Fruit fly (Drosophila melanogaster) whole organism, wandering third instar larva: ENCODE measurements around the gene CG34051.

ENCODE experiments used
- CG32264 ChIP-seq: fragments of 200-800 bp; sonication (Bioruptor generic); optimal IDR thresholded peaks from 2 replicates; lab custom pipeline; 2016; ENCODE audit warnings: missing biosample characterization, missing genetic modification characterization
- CG9705 ChIP-seq: fragments of 200-800 bp; sonication (Bioruptor generic); optimal IDR thresholded peaks from 2 replicates; lab custom pipeline; 2018; ENCODE audit warnings: missing biosample characterization, mild to moderate bottlenecking, missing genetic modification characterization
- CrebA ChIP-seq: fragments of 200-800 bp; sonication (Bioruptor generic); optimal IDR thresholded peaks from 2 replicates; lab custom pipeline; 2016; ENCODE audit warnings: missing biosample characterization, mild to moderate bottlenecking, missing genetic modification characterization, borderline replicate concordance
- Dfd ChIP-seq: fragments of >200 bp; optimal IDR thresholded peaks from 2 replicates; lab custom pipeline; 2017; ENCODE audit warnings: missing biosample characterization, missing genetic modification characterization
- Dif ChIP-seq: fragments of 200-275, 200-300 bp; sonication (Bioruptor generic); optimal IDR thresholded peaks from 2 replicates; lab custom pipeline; 2018; ENCODE audit warnings: missing biosample characterization, missing genetic modification characterization; ENCODE audit not compliant: partially characterized antibody
- GATAd ChIP-seq: sonication (Bioruptor generic); optimal IDR thresholded peaks from 2 replicates; lab custom pipeline; 2016; ENCODE audit warnings: missing biosample characterization, missing genetic modification characterization
- HLH106 ChIP-seq: fragments of 200-800 bp; optimal IDR thresholded peaks from 3 replicates; lab custom pipeline; 2019; ENCODE audit warnings: missing biosample characterization, mild to moderate bottlenecking, missing genetic modification characterization, moderate library complexity
- Hr83 ChIP-seq: fragments of 200-300 bp; sonication (Bioruptor generic); optimal IDR thresholded peaks from 2 replicates; lab custom pipeline; 2016; ENCODE audit warnings: missing biosample characterization, mild to moderate bottlenecking, missing genetic modification characterization, moderate library complexity; ENCODE audit not compliant: poor library complexity, severe bottlenecking
- Jra ChIP-seq: sonication (Bioruptor generic); optimal IDR thresholded peaks from 2 replicates; lab custom pipeline; 2016; ENCODE audit warnings: missing biosample characterization, missing genetic modification characterization
- Mio ChIP-seq: sonication (Bioruptor generic); optimal IDR thresholded peaks from 2 replicates; lab custom pipeline; 2016; ENCODE audit warnings: missing biosample characterization, missing genetic modification characterization
- Myc ChIP-seq: fragments of >200 bp; optimal IDR thresholded peaks from 2 replicates; lab custom pipeline; 2017
- N ChIP-seq: fragments of >200 bp; optimal IDR thresholded peaks from 2 replicates; lab custom pipeline; 2018; ENCODE audit warnings: missing biosample characterization, missing external identifiers, missing genetic modification characterization
- Rel ChIP-seq, 2 experiments: fragments of 200-800 bp; sonication (Bioruptor generic) in 1 of 2; optimal IDR thresholded peaks; 2 replicates in 1 of 2; 3 replicates in 1 of 2; lab custom pipeline; 2016 to 2019; ENCODE audit warnings: mild to moderate bottlenecking in 2 of 2, missing biosample characterization in 2 of 2, missing genetic modification characterization in 2 of 2, moderate library complexity in 1 of 2
- Sp1 ChIP-seq: fragments of 200-800 bp; sonication (Bioruptor generic); optimal IDR thresholded peaks from 3 replicates; lab custom pipeline; 2019; ENCODE audit warnings: missing biosample characterization, mild to moderate bottlenecking, missing genetic modification characterization, moderate library complexity
- Vsx2 ChIP-seq: fragments of 200-300, 225-300 bp; sonication (Bioruptor generic); optimal IDR thresholded peaks from 2 replicates; lab custom pipeline; 2018; ENCODE audit warnings: missing biosample characterization, missing genetic modification characterization; ENCODE audit not compliant: partially characterized antibody
- br ChIP-seq: fragments of 200-800 bp; sonication (Bioruptor generic); optimal IDR thresholded peaks from 2 replicates; lab custom pipeline; 2016; ENCODE audit warnings: missing biosample characterization, missing genetic modification characterization
- brk ChIP-seq: fragments of 200-800 bp; sonication (Bioruptor generic); optimal IDR thresholded peaks from 2 replicates; lab custom pipeline; 2016; ENCODE audit warnings: missing biosample characterization, mild to moderate bottlenecking, missing genetic modification characterization
- dmrt93B ChIP-seq: fragments of 200-800 bp; sonication (Bioruptor generic); optimal IDR thresholded peaks from 2 replicates; lab custom pipeline; 2018; ENCODE audit warnings: missing biosample characterization, mild to moderate bottlenecking, missing genetic modification characterization
- foxo ChIP-seq, 2 experiments: fragments of 200-800 bp; sonication (Bioruptor generic); optimal IDR thresholded peaks; 2 replicates in 1 of 2; 3 replicates in 1 of 2; lab custom pipeline; 2016 to 2017; ENCODE audit warnings: missing biosample characterization in 2 of 2, missing genetic modification characterization in 2 of 2
- h ChIP-seq: fragments of 200-800 bp; sonication (Bioruptor generic); optimal IDR thresholded peaks from 3 replicates; lab custom pipeline; 2016; ENCODE audit warnings: missing biosample characterization, mild to moderate bottlenecking, missing genetic modification characterization
- jim ChIP-seq: fragments of 175-275, 200-325 bp; sonication (Bioruptor generic); optimal IDR thresholded peaks from 2 replicates; lab custom pipeline; 2016; ENCODE audit warnings: missing biosample characterization, mild to moderate bottlenecking, missing genetic modification characterization
- lola ChIP-seq: fragments of >200 bp; optimal IDR thresholded peaks from 2 replicates; lab custom pipeline; 2017; ENCODE audit warnings: missing biosample characterization, missing genetic modification characterization
- pan ChIP-seq: fragments of >200 bp; optimal IDR thresholded peaks from 2 replicates; lab custom pipeline; 2017
- psq ChIP-seq: fragments of 200-800 bp; sonication (Bioruptor generic); optimal IDR thresholded peaks from 3 replicates; lab custom pipeline; 2017; ENCODE audit warnings: missing biosample characterization, mild to moderate bottlenecking, missing genetic modification characterization, moderate library complexity
- rgr ChIP-seq: fragments of 200-800 bp; sonication (Bioruptor generic); optimal IDR thresholded peaks from 3 replicates; lab custom pipeline; 2016; ENCODE audit warnings: missing biosample characterization, mild to moderate bottlenecking, missing genetic modification characterization
- sage ChIP-seq: fragments of 200-800 bp; sonication (Bioruptor generic); optimal IDR thresholded peaks from 2 replicates; lab custom pipeline; 2016; ENCODE audit warnings: missing biosample characterization, mild to moderate bottlenecking, missing genetic modification characterization
- sv ChIP-seq: fragments of 200-800 bp; sonication (Bioruptor generic); optimal IDR thresholded peaks from 3 replicates; lab custom pipeline; 2016; ENCODE audit warnings: missing biosample characterization, missing genetic modification characterization
- tai ChIP-seq: sonication (Bioruptor generic); optimal IDR thresholded peaks from 2 replicates; lab custom pipeline; 2016; ENCODE audit warnings: missing biosample characterization, missing genetic modification characterization
- usp ChIP-seq: fragments of >200 bp; optimal IDR thresholded peaks from 2 replicates; lab custom pipeline; 2017; ENCODE audit warnings: missing biosample characterization, missing genetic modification characterization
- woc ChIP-seq: sonication (Bioruptor generic); optimal IDR thresholded peaks from 2 replicates; lab custom pipeline; 2016; ENCODE audit warnings: missing biosample characterization, mild to moderate bottlenecking, missing genetic modification characterization

CG34051 gene

dm6 chr2L:19932523-19932922 lies 28.3 kb downstream of the CG34051 start:
- TF ChIP-seq usp (GFP tag; lab: Kevin White, UChicago) (no peak), lola (GFP tag; lab: Kevin White, UChicago) (no peak), rgr (no peak), h (GFP tag; lab: Kevin White, UChicago) (no peak), CrebA (GFP tag; lab: Kevin White, UChicago) (no peak), dmrt93B (GFP tag; lab: Kevin White, UChicago) (no peak), Sp1 (GFP tag; lab: Kevin White, UChicago) (no peak), Vsx2 (GFP tag; lab: Kevin White, UChicago) (no peak), N (GFP tag; lab: Kevin White, UChicago) (no peak), psq (GFP tag; lab: Kevin White, UChicago) (no peak), brk (no peak), Hr83 (GFP tag; lab: Kevin White, UChicago) (no peak), Rel (GFP tag; optimal IDR thresholded peaks at IDR 0.05; lab: Kevin White, UChicago) (no peak), Rel (tag; optimal IDR thresholded peaks at IDR 0.05; lab: Kevin White, UChicago) (no peak), br (GFP tag; lab: Kevin White, UChicago) (no peak), sv (no peak)

DNA sequence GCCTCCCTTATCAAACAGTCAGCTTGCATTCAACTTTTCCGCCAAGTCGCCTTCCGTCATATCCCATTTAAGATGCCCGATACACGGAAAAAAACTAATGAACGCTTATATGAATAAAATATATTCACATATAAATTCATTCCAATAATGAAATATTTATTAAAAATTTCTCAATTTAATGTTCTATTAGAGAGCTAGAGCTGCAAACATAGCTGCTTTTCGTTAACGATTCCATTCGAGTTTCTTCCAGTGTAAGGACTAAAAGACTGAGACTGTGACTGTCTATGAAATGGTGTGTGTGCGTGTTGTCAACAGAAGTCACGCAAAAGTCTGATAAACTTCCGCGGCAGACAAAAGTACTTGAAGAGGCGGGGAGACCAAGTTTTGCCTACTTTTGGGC lies 30.7 kb downstream of the CG34051 start:
- peak in 1 of 2 experiments; percentile 9 for TF ChIP-seq foxo (GFP tag; optimal IDR thresholded peaks at IDR 0.05; lab: Kevin White, UChicago)
- peak; percentile 1 for TF ChIP-seq h (GFP tag; lab: Kevin White, UChicago)
- TF ChIP-seq Jra (GFP tag; lab: Kevin White, UChicago), result no peak

DNA sequence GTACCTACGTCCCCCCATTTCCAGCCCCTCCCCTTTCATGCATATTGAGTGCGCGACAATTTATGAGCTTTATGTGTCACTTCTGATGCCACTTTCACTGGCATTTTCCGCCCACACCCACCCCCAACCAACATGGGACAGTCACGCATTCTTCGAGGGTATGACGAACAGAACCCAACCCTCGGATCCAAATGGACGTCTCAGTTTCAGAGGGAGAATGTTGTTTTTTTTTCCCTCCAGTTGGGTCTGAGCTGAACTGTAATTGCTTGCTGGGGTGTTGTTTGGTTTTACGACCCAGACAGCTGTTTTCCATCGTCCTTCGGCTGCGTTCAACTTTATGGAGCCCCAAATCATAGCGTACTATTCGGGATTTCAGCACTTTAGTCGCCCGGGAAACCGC lies 37.0 kb downstream of the CG34051 start:
- TF ChIP-seq woc, result no peak
- no peak for TF ChIP-seq Dif (GFP tag; lab: Kevin White, UChicago)
- TF ChIP-seq dmrt93B (GFP tag; lab: Kevin White, UChicago), result no peak
- no peak for TF ChIP-seq Rel (GFP tag; optimal IDR thresholded peaks at IDR 0.05; lab: Kevin White, UChicago)
- TF ChIP-seq Rel (tag; optimal IDR thresholded peaks at IDR 0.05; lab: Kevin White, UChicago), result no peak
- no peak for TF ChIP-seq HLH106
- no peak for TF ChIP-seq lola (GFP tag; lab: Kevin White, UChicago)
- TF ChIP-seq Mio (GFP tag; lab: Kevin White, UChicago), result no peak
- TF ChIP-seq CG32264 (GFP tag; lab: Kevin White, UChicago), result no peak
- TF ChIP-seq Hr83 (GFP tag; lab: Kevin White, UChicago), result no peak
- no peak for TF ChIP-seq jim (GFP tag; lab: Kevin White, UChicago)
- TF ChIP-seq N (GFP tag; lab: Kevin White, UChicago), result no peak
- TF ChIP-seq rgr, result no peak
- no peak for TF ChIP-seq Sp1 (GFP tag; lab: Kevin White, UChicago)
- no peak for TF ChIP-seq Myc (lab: Kevin White, UChicago)
- TF ChIP-seq, all 38 proteins: peak for 0

- TF ChIP-seq sage (GFP tag; lab: Kevin White, UChicago) (no peak), CG32264 (GFP tag; lab: Kevin White, UChicago) (no peak), GATAd (GFP tag; lab: Kevin White, UChicago) (no peak), pan (no peak), h (GFP tag; lab: Kevin White, UChicago) (no peak), Mio (GFP tag; lab: Kevin White, UChicago) (no peak), Hr83 (GFP tag; lab: Kevin White, UChicago) (no peak), HLH106 (no peak), N (GFP tag; lab: Kevin White, UChicago) (no peak), woc (no peak), lola (GFP tag; lab: Kevin White, UChicago) (no peak), CrebA (GFP tag; lab: Kevin White, UChicago) (no peak)
Observed at dm6 chr2L:19917860-19918259, 43.0 kb downstream of the CG34051 start.

DNA sequence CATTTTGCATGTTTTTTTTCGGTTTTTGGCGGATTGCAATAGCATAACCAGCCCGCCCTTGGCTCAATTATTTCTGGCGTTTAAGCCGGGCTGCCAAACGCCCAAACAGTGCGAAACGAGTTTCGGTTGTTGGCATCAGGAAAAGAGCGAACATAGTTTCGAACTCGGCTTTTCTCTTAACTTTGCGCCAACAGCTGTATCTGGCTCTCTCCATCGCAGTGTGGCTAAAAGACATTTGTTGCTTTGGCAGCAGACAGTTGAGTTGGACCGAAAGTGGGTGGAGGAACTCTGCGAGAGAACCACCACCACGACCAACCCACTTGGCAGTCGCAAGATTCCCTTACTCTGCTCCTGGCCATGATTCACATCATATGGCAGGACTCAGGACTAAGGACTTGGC lies 43.8 kb downstream of the CG34051 start:
- TF ChIP-seq Hr83 (GFP tag; lab: Kevin White, UChicago), result no peak
- no peak for TF ChIP-seq HLH106
- TF ChIP-seq psq (GFP tag; lab: Kevin White, UChicago), result no peak
- no peak for TF ChIP-seq brk
- TF ChIP-seq Mio (GFP tag; lab: Kevin White, UChicago), result no peak
- no peak for TF ChIP-seq Dif (GFP tag; lab: Kevin White, UChicago)
- no peak for TF ChIP-seq dmrt93B (GFP tag; lab: Kevin White, UChicago)
- TF ChIP-seq Rel (GFP tag; optimal IDR thresholded peaks at IDR 0.05; lab: Kevin White, UChicago), result no peak
- TF ChIP-seq Rel (tag; optimal IDR thresholded peaks at IDR 0.05; lab: Kevin White, UChicago), result no peak
- TF ChIP-seq rgr, result no peak
- TF ChIP-seq lola (GFP tag; lab: Kevin White, UChicago), result no peak
- no peak for TF ChIP-seq N (GFP tag; lab: Kevin White, UChicago)
- TF ChIP-seq Dfd (GFP tag; lab: Kevin White, UChicago), result no peak
- TF ChIP-seq tai (GFP tag; lab: Kevin White, UChicago), result no peak
- no peak for TF ChIP-seq sv
- no peak for TF ChIP-seq CG9705 (GFP tag; lab: Kevin White, UChicago)
- TF ChIP-seq, all 38 proteins: peak for 0
